Worm (Caenorhabditis elegans) whole organism, young adult: ENCODE data around the gene sek-4.

ENCODE experiments used
- F49E8.2 ChIP-seq: sonication (generic microtip); optimal IDR thresholded peaks from 3 replicates; lab custom pipeline; 2017; ENCODE audit warnings: missing genetic modification characterization, mild to moderate bottlenecking, missing compliant biosample characterization, antibody characterized with exemption, moderate library complexity; ENCODE audit not compliant: insufficient read depth
- cebp-2 ChIP-seq: fragments of 200-800 bp; sonication (Bioruptor generic); IDR thresholded peaks from 2 replicates; pipeline ENCODE4 v1.3.6; 2022; ENCODE audit warnings: missing genetic modification characterization, missing compliant biosample characterization
- efl-1 ChIP-seq: fragments of 150-350 bp; optimal IDR thresholded peaks from 2 replicates; lab custom pipeline; 2014; ENCODE audit warnings: missing biosample characterization, missing genetic modification reagents, missing genetic modification characterization
- let-607 ChIP-seq, 2 experiments: fragments of 200-800 bp in 1 of 2; sonication (Bioruptor generic) in 1 of 2; sonication (generic microtip) in 1 of 2; optimal IDR thresholded peaks; 2 replicates each; lab custom pipeline; 2016 to 2018; ENCODE audit warnings: mild to moderate bottlenecking in 2 of 2, missing compliant biosample characterization in 2 of 2, missing genetic modification characterization in 2 of 2, moderate library complexity in 2 of 2, missing genotype in 1 of 2
- unc-62 ChIP-seq: fragments of 150-350 bp; optimal IDR thresholded peaks from 2 replicates; lab custom pipeline; 2014; ENCODE audit warnings: missing biosample characterization, missing genetic modification reagents, missing genetic modification characterization

DNA sequence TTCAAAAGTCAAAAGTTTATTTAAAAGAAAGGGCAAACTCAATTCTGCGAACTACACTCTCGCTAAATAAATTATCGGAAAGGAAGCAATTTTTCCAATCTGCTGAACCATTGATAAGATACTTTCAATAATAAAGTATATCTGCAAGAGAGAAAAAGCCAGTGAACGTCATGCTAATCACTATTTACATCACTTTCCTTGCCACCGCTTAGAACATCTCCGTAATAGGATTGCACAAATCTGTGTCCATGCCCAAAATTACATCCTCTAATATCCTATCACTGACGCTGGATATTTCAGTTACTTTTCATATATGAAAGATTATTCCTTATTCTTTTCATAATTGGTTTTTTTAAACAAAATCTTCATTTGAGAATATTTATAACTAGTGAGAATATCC is 7.9 kb downstream of the sek-4 start:
- no peak for TF ChIP-seq F49E8.2
- TF ChIP-seq efl-1 (GFP tag; lab: Kevin White, UChicago) = no peak
- TF ChIP-seq cebp-2 (GFP tag; lab: Robert Waterston, UW) = no peak
- no peak for TF ChIP-seq let-607 (tag; optimal IDR thresholded peaks at IDR 0.05; lab: Kevin White, UChicago)
- TF ChIP-seq unc-62 = no peak
